Worm (Caenorhabditis elegans) whole organism, L3 larva: ENCODE results near the gene str-4.

Experiments
- R02D3.7 ChIP-seq: fragments of 150-350 bp; optimal IDR thresholded peaks from 2 replicates; lab custom pipeline; 2014; ENCODE audit warnings: missing biosample characterization, missing genetic modification characterization
- aly-2 ChIP-seq: fragments of 150-350 bp; optimal IDR thresholded peaks from 2 replicates; lab custom pipeline; 2014; ENCODE audit warnings: missing biosample characterization, missing genetic modification characterization
- ceh-16 ChIP-seq: sonication (generic microtip); optimal IDR thresholded peaks from 2 replicates; lab custom pipeline; 2017; ENCODE audit warnings: missing biosample characterization, missing genetic modification characterization
- ceh-28 ChIP-seq: fragments of 150-350 bp; optimal IDR thresholded peaks from 2 replicates; lab custom pipeline; 2014; ENCODE audit warnings: missing biosample characterization, missing genetic modification reagents, missing genetic modification characterization
- ceh-82 ChIP-seq: fragments of 150-350 bp; optimal IDR thresholded peaks from 2 replicates; lab custom pipeline; 2014; ENCODE audit warnings: missing biosample characterization, missing genetic modification characterization
- ceh-9 ChIP-seq: sonication (generic microtip); optimal IDR thresholded peaks from 2 replicates; lab custom pipeline; 2018; ENCODE audit warnings: missing biosample characterization, missing genetic modification characterization
- egl-5 ChIP-seq: fragments of 150-350 bp; optimal IDR thresholded peaks from 2 replicates; lab custom pipeline; 2017; ENCODE audit warnings: missing biosample characterization, missing genetic modification reagents, missing genetic modification characterization, inconsistent platforms
- elt-1 ChIP-seq: fragments of 150-350 bp; optimal IDR thresholded peaks from 2 replicates; lab custom pipeline; 2014; ENCODE audit warnings: missing biosample characterization, missing genetic modification characterization
- elt-3 ChIP-seq, 3 experiments: fragments of 150-350 bp in 1 of 3; sonication (generic microtip) in 2 of 3; optimal IDR thresholded peaks; 2 replicates in 2 of 3; 4 replicates in 1 of 3; lab custom pipeline; 2014 to 2017; ENCODE audit warnings: missing biosample characterization in 3 of 3, missing genetic modification characterization in 3 of 3
- fkh-2 ChIP-seq: fragments of 150-350 bp; optimal IDR thresholded peaks from 2 replicates; lab custom pipeline; 2014; ENCODE audit warnings: missing biosample characterization, missing genetic modification reagents, missing genetic modification characterization
- lin-39 ChIP-seq: fragments of 150-350 bp; optimal IDR thresholded peaks from 2 replicates; lab custom pipeline; 2018; ENCODE audit warnings: missing biosample characterization, missing genetic modification reagents, missing genetic modification characterization
- mdl-1 ChIP-seq: fragments of 150-350 bp; optimal IDR thresholded peaks from 2 replicates; lab custom pipeline; 2014; ENCODE audit warnings: missing biosample characterization, missing genetic modification characterization
- nfya-1 ChIP-seq: sonication (generic microtip); optimal IDR thresholded peaks from 2 replicates; lab custom pipeline; 2017; ENCODE audit warnings: missing genetic modification characterization, mild to moderate bottlenecking, missing compliant biosample characterization, antibody characterized with exemption, moderate library complexity; ENCODE audit not compliant: insufficient read depth
- nhr-11 ChIP-seq: fragments of 150-350 bp; optimal IDR thresholded peaks from 2 replicates; lab custom pipeline; 2014; ENCODE audit warnings: missing biosample characterization, missing genetic modification characterization
- nhr-12 ChIP-seq: fragments of 150-350 bp; optimal IDR thresholded peaks from 2 replicates; lab custom pipeline; 2014; ENCODE audit warnings: missing biosample characterization, missing genetic modification characterization
- nhr-23 ChIP-seq: fragments of 150-350 bp; optimal IDR thresholded peaks from 2 replicates; lab custom pipeline; 2014; ENCODE audit warnings: missing biosample characterization, missing genetic modification reagents, missing genetic modification characterization
- nhr-237 ChIP-seq: fragments of 150-350 bp; optimal IDR thresholded peaks from 2 replicates; lab custom pipeline; 2014; ENCODE audit warnings: missing biosample characterization, missing genetic modification characterization
- nhr-25 ChIP-seq: sonication (generic microtip); optimal IDR thresholded peaks from 2 replicates; lab custom pipeline; 2017; ENCODE audit warnings: missing biosample characterization, missing genetic modification characterization
- nhr-43 ChIP-seq: sonication (generic microtip); optimal IDR thresholded peaks from 2 replicates; lab custom pipeline; 2016; ENCODE audit warnings: mild to moderate bottlenecking, missing genetic modification characterization, missing compliant biosample characterization; ENCODE audit not compliant: poor library complexity, severe bottlenecking
- nhr-67 ChIP-seq: fragments of 150-350 bp; optimal IDR thresholded peaks from 2 replicates; lab custom pipeline; 2014; ENCODE audit warnings: missing biosample characterization, missing genetic modification characterization
- nhr-76 ChIP-seq: fragments of 150-350 bp; sonication (generic microtip); optimal IDR thresholded peaks from 5 replicates; lab custom pipeline; 2014; ENCODE audit warnings: missing biosample characterization, missing genetic modification characterization
- pha-4 ChIP-seq: fragments of 150-350 bp; optimal IDR thresholded peaks from 2 replicates; lab custom pipeline; 2014; ENCODE audit warnings: missing biosample characterization, missing genetic modification reagents, missing genetic modification characterization
- sea-2 ChIP-seq: fragments of 150-350 bp; sonication (generic microtip); optimal IDR thresholded peaks from 4 replicates; lab custom pipeline; 2014; ENCODE audit warnings: missing biosample characterization, missing genetic modification reagents, missing genetic modification characterization
- skn-1 ChIP-seq: fragments of 150-350 bp; optimal IDR thresholded peaks from 2 replicates; lab custom pipeline; 2014; ENCODE audit warnings: missing biosample characterization, missing genetic modification characterization
- tbx-2 ChIP-seq: sonication (generic microtip); optimal IDR thresholded peaks from 2 replicates; lab custom pipeline; 2016; ENCODE audit warnings: mild to moderate bottlenecking, missing genetic modification characterization, missing compliant biosample characterization
- ztf-11 ChIP-seq: fragments of 150-350 bp; optimal IDR thresholded peaks from 2 replicates; lab custom pipeline; 2014; ENCODE audit warnings: missing biosample characterization, missing genetic modification characterization
- ztf-4 ChIP-seq: fragments of 150-350 bp; optimal IDR thresholded peaks from 2 replicates; lab custom pipeline; 2014; ENCODE audit warnings: missing biosample characterization, missing genetic modification characterization

The str-4 gene

ce11 chrV:13295859-13296258 is 43.7 kb downstream of the str-4 start, which contains the start of gene uig-1:
Gene uig-1, minus strand, starts transcription at chrV:13295978.
- TF ChIP-seq fkh-2 (tag; lab: Kevin White, UChicago) (no peak), skn-1 (tag; lab: Kevin White, UChicago) (no peak), nhr-11 (tag; lab: Kevin White, UChicago) (no peak), nfya-1 (peak; percentile 30), egl-5 (tag; lab: Kevin White, UChicago) (no peak)
- TF ChIP-seq, all 47 proteins: peak for 1

- TF ChIP-seq elt-3 (tag; optimal IDR thresholded peaks at IDR 0.05; lab: Kevin White, UChicago) (no peak), ztf-4 (tag; lab: Kevin White, UChicago) (no peak), tbx-2 (tag; lab: Kevin White, UChicago) (no peak), fkh-2 (tag; lab: Kevin White, UChicago) (no peak), elt-1 (tag; lab: Kevin White, UChicago) (no peak), ceh-28 (no peak), nhr-67 (no peak), nhr-43 (tag; lab: Kevin White, UChicago) (no peak), ceh-9 (tag; lab: Kevin White, UChicago) (no peak), pha-4 (tag; lab: Kevin White, UChicago) (no peak), ceh-82 (tag; lab: Kevin White, UChicago) (no peak), nhr-12 (tag; lab: Kevin White, UChicago) (no peak), aly-2 (no peak), ceh-16 (no peak), nhr-237 (tag; lab: Kevin White, UChicago) (no peak), mdl-1 (tag; lab: Kevin White, UChicago) (no peak), R02D3.7 (tag; lab: Kevin White, UChicago) (no peak)
- TF ChIP-seq, all 47 proteins: peak for 0
These were observed 45.0 kb downstream of the str-4 start for ce11 chrV:13294507-13294906.

DNA sequence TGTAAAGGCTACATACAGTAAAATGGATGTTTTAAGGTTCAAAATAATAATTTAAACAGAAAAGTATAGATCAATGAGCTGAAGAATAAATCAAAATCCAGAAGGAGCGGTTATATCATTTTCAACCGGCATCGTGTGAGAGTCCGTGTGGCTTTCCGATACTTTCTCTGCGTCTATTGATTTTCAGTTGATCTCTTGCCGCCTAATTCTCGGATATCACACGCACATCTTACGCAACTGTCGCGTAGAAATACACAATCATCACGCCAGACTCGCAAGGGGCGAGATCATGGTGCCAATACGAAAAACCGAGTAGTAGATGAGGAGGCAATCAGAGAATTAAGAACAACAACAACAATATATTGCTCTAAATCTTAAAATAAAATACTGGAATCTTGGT is 50.7 kb downstream of the str-4 start:
- TF ChIP-seq R02D3.7 (tag; lab: Kevin White, UChicago) (no peak), aly-2 (no peak), sea-2 (GFP tag; lab: Kevin White, UChicago) (no peak), ztf-11 (tag; lab: Kevin White, UChicago) (no peak), nhr-76 (tag; lab: Kevin White, UChicago) (no peak), nhr-23 (tag; lab: Kevin White, UChicago) (no peak), pha-4 (tag; lab: Kevin White, UChicago) (no peak), elt-3 (tag; optimal IDR thresholded peaks at IDR 0.05; lab: Kevin White, UChicago) (no peak), lin-39 (no peak), nhr-25 (tag; lab: Kevin White, UChicago) (no peak)
- TF ChIP-seq, all 47 proteins: peak for 0
